Worm (Caenorhabditis elegans) whole organism, L1 larva: ENCODE results near the gene srbc-70.

Experiments
- aly-2 ChIP-seq: fragments of 150-350 bp; optimal IDR thresholded peaks from 2 replicates; lab custom pipeline; 2014; ENCODE audit warnings: missing biosample characterization, missing genetic modification characterization
- ceh-82 ChIP-seq, 3 experiments: fragments of 150-350 bp in 1 of 3; sonication (generic microtip) in 2 of 3; optimal IDR thresholded peaks; 2 replicates each; lab custom pipeline; 2014 to 2017; ENCODE audit warnings: missing biosample characterization in 3 of 3, missing genetic modification characterization in 3 of 3
- nhr-28 ChIP-seq: fragments of 150-350 bp; optimal IDR thresholded peaks from 2 replicates; lab custom pipeline; 2014; ENCODE audit warnings: missing biosample characterization, missing genetic modification characterization
- swsn-7 ChIP-seq: sonication (generic microtip); optimal IDR thresholded peaks from 2 replicates; lab custom pipeline; 2016; ENCODE audit warnings: missing genetic modification characterization, missing compliant biosample characterization

ce11 chrIV:4267320-4267719, 39.5 kb upstream of the srbc-70 start, which contains the start of gene F36A4.4:
- TF ChIP-seq ceh-82 (tag; optimal IDR thresholded peaks at IDR 0.05; lab: Kevin White, UChicago), result no peak
- TF ChIP-seq nhr-28, result no peak
- no peak for TF ChIP-seq aly-2
- no peak for TF ChIP-seq swsn-7 (tag; lab: Kevin White, UChicago)
